Fruit fly (Drosophila melanogaster): ENCODE measurements around the gene Set.

DNA sequence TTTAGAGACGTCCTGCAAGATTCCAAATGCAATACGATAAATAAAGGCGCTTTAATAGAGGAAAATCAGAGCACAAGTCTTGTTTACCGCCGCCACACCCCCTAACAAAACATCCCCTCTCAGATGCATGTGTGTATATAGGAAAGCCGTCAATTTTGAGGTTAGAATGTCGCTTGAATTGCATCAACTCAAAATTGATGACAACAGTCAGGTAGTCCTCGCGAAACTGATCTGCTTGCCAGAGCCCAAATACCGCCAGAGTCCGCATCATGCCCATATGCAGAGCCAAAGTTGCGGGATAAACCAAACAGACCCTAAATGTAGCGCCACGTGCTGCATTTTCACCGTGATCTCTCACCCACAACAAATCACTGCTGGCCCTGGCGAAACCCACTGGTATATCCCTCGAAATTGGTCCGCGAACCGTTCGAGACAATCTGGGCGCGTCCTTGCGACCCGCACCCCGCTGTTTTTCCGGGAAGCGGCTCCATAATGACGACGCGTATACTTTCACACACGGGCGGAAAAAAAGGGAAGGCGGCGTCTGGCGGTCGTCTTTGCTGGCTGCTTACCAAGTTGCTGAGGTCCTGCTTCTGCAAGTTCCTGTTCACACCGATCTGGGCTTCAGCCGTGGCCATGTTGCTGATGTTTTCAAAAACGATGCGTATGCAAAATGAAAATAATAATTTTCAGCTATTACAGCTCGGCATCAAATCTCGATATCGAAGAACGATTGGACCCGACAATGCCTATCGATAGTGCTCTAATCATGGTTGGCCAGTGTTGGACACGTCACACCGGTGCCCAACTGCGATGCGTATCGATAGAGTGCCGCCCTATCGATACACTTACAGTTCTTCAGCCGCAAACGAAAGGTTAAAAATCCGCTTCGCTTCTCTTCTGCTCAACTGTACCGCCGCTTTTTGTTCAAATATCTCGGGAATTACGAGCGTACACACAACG is at the start of gene Set, which contains the start of gene eIF2gamma:
- TF ChIP-seq usp (GFP tag; optimal IDR thresholded peaks at IDR 0.05) (no peak), ken (GFP tag; IDR thresholded peaks at IDR 0.05) (no peak), fru (optimal IDR thresholded peaks at IDR 0.05) (no peak), dmrt11E (tag; optimal IDR thresholded peaks at IDR 0.05) (no peak), CG17912 (GFP tag; optimal IDR thresholded peaks at IDR 0.05) (peak; percentile 33), CG9876 (GFP tag; optimal IDR thresholded peaks at IDR 0.05) (no peak), CG16863 (GFP tag; optimal IDR thresholded peaks at IDR 0.05) (no peak), crp (GFP tag; optimal IDR thresholded peaks at IDR 0.05) (peak in 1 of 2 experiments; percentile 35), nom (GFP tag; optimal IDR thresholded peaks at IDR 0.05) (peak; percentile 18), kay (GFP tag; optimal IDR thresholded peaks at IDR 0.05) (no peak), slbo (GFP tag; IDR thresholded peaks at IDR 0.05) (peak; percentile 72)

Measured in whole organism, embryonic.